Worm (Caenorhabditis elegans) whole organism, L3 larva: ENCODE measurements around the gene str-19.

Source experiments
- R02D3.7 ChIP-seq: fragments of 150-350 bp; optimal IDR thresholded peaks from 2 replicates; lab custom pipeline; 2014; ENCODE audit warnings: missing biosample characterization, missing genetic modification characterization
- egl-27 ChIP-seq: sonication (generic microtip); optimal IDR thresholded peaks from 4 replicates; lab custom pipeline; 2017; ENCODE audit warnings: missing biosample characterization, missing genetic modification reagents, missing genetic modification characterization
- nhr-11 ChIP-seq: fragments of 150-350 bp; optimal IDR thresholded peaks from 2 replicates; lab custom pipeline; 2014; ENCODE audit warnings: missing biosample characterization, missing genetic modification characterization
- nhr-76 ChIP-seq: fragments of 150-350 bp; sonication (generic microtip); optimal IDR thresholded peaks from 5 replicates; lab custom pipeline; 2014; ENCODE audit warnings: missing biosample characterization, missing genetic modification characterization
- pqm-1 ChIP-seq: fragments of 150-350 bp; optimal IDR thresholded peaks from 2 replicates; lab custom pipeline; 2017; ENCODE audit warnings: missing biosample characterization, missing genetic modification characterization, inconsistent platforms
- sea-2 ChIP-seq: fragments of 150-350 bp; sonication (generic microtip); optimal IDR thresholded peaks from 4 replicates; lab custom pipeline; 2014; ENCODE audit warnings: missing biosample characterization, missing genetic modification reagents, missing genetic modification characterization
- zag-1 ChIP-seq: fragments of 150-350 bp; optimal IDR thresholded peaks from 2 replicates; lab custom pipeline; 2014; ENCODE audit warnings: missing biosample characterization, missing genetic modification characterization

DNA sequence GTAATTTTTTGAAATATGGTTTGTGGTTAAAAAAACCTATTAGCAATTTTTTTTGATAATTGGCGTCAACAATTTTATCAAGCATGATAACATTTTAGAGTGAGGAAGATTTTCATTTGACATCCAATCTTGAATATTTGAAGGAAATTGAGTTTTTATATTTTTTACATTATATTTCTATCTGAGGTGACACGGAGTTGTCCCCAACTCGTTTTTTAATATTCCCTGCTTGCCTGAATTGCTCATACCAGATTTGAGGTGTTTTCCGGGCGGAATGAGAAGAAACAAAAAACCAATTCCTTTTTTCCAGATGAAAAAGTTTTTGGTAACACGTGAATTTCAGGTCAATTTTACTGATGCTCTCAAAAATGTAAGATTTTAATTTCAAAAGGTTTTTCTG, 24.7 kb downstream of the str-19 start, which contains the start of gene Y6E2A.7:
- TF ChIP-seq zag-1 (tag; lab: Kevin White, UChicago) (no peak), R02D3.7 (no peak), egl-27 (no peak), nhr-76 (tag; lab: Kevin White, UChicago) (no peak), sea-2 (GFP tag; lab: Kevin White, UChicago) (no peak), pqm-1 (no peak), nhr-11 (tag; lab: Kevin White, UChicago) (no peak)
